Fruit fly (Drosophila melanogaster): Measurements from ENCODE around the gene CG31957.
A peak's percentile ranks its signal among the peaks of the same experiment; 100 is the strongest.

Gene CG31957

dm6 chr2L:3858118-3858517, 14.1 kb downstream of the CG31957 start:
- peak; percentile 47; the same call in 1 of the 3 replicates for TF ChIP-seq fd96Ca (GFP tag; IDR thresholded peaks at IDR 0.05)
- TF ChIP-seq Ets98B (GFP tag; IDR thresholded peaks at IDR 0.05): peak; percentile 74
- TF ChIP-seq Pif1B (GFP tag; optimal IDR thresholded peaks at IDR 0.05): peak; percentile 41
- no peak for TF ChIP-seq CG14655 (GFP tag; optimal IDR thresholded peaks at IDR 0.05)
- peak; percentile 37; the same call in 1 of the 2 replicates for TF ChIP-seq CG12605 (GFP tag; IDR thresholded peaks at IDR 0.05)
- TF ChIP-seq CG10348 (GFP tag; IDR thresholded peaks at IDR 0.05): no peak
- TF ChIP-seq CG15710 (tag; optimal IDR thresholded peaks at IDR 0.05): peak; percentile 38
- peak; percentile 42 for TF ChIP-seq CG8159 (tag; optimal IDR thresholded peaks at IDR 0.05)
- TF ChIP-seq CG32121 (GFP tag; IDR thresholded peaks at IDR 0.05): peak; percentile 63
- TF ChIP-seq Snoo (tag; optimal IDR thresholded peaks at IDR 0.05): peak; percentile 27
- TF ChIP-seq EcR (GFP tag; optimal IDR thresholded peaks at IDR 0.05): no peak
- no peak for TF ChIP-seq CG13204 (GFP tag; optimal IDR thresholded peaks at IDR 0.05)
- TF ChIP-seq CG8301 (tag; optimal IDR thresholded peaks at IDR 0.05): peak; percentile 69
- TF ChIP-seq D1 (tag; optimal IDR thresholded peaks at IDR 0.05): no peak
- TF ChIP-seq rn (GFP tag; IDR thresholded peaks at IDR 0.05): no peak
- no peak for TF ChIP-seq gl (tag; optimal IDR thresholded peaks at IDR 0.05)
- TF ChIP-seq CG4496 (GFP tag; IDR thresholded peaks at IDR 0.05): 0 out of 3 replicates have a peak, but pooled peaks have one; percentile 58
- peak; percentile 28 for TF ChIP-seq CG17806 (tag; optimal IDR thresholded peaks at IDR 0.05)
- TF ChIP-seq CG34367 (tag; optimal IDR thresholded peaks at IDR 0.05): peak; percentile 29
- TF ChIP-seq CG9948 (tag; optimal IDR thresholded peaks at IDR 0.05): peak; percentile 52
- TF ChIP-seq Pif1A (GFP tag; optimal IDR thresholded peaks at IDR 0.05): peak; percentile 46

dm6 chr2L:3856372-3856771, 15.9 kb downstream of the CG31957 start:
- TF ChIP-seq CG9948 (tag; optimal IDR thresholded peaks at IDR 0.05) (peak; percentile 28), Pif1B (GFP tag; optimal IDR thresholded peaks at IDR 0.05) (peak; percentile 22), CG14655 (GFP tag; optimal IDR thresholded peaks at IDR 0.05) (peak; percentile 27), CG17806 (tag; optimal IDR thresholded peaks at IDR 0.05) (peak; percentile 32), CG4496 (GFP tag; IDR thresholded peaks at IDR 0.05) (no peak), CG34367 (tag; optimal IDR thresholded peaks at IDR 0.05) (peak; percentile 23), Snoo (tag; optimal IDR thresholded peaks at IDR 0.05) (peak; percentile 35), D1 (tag; optimal IDR thresholded peaks at IDR 0.05) (no peak), CG15710 (tag; optimal IDR thresholded peaks at IDR 0.05) (peak; percentile 37), CG8159 (tag; optimal IDR thresholded peaks at IDR 0.05) (peak; percentile 49), EcR (GFP tag; optimal IDR thresholded peaks at IDR 0.05) (no peak), CG8301 (tag; optimal IDR thresholded peaks at IDR 0.05) (no peak), Pif1A (GFP tag; optimal IDR thresholded peaks at IDR 0.05) (peak; percentile 44)

- TF ChIP-seq CG32121 (GFP tag; IDR thresholded peaks at IDR 0.05): no peak
- peak; percentile 1 for TF ChIP-seq CG9948 (tag; optimal IDR thresholded peaks at IDR 0.05)
- peak; percentile 18 for TF ChIP-seq CG8159 (tag; optimal IDR thresholded peaks at IDR 0.05)
- TF ChIP-seq gl (tag; optimal IDR thresholded peaks at IDR 0.05): no peak
- no peak for TF ChIP-seq D1 (tag; optimal IDR thresholded peaks at IDR 0.05)
- TF ChIP-seq EcR (GFP tag; optimal IDR thresholded peaks at IDR 0.05): no peak
- TF ChIP-seq Ets98B (GFP tag; IDR thresholded peaks at IDR 0.05): no peak
- TF ChIP-seq fd96Ca (GFP tag; IDR thresholded peaks at IDR 0.05): no peak
- TF ChIP-seq CG17806 (tag; optimal IDR thresholded peaks at IDR 0.05): no peak
Measured at dm6 chr2L:3855528-3856189, 16.6 kb downstream of the CG31957 start.

- peak; percentile 35 for TF ChIP-seq CG14655 (GFP tag; optimal IDR thresholded peaks at IDR 0.05)
- TF ChIP-seq CG12605 (GFP tag; IDR thresholded peaks at IDR 0.05): no peak
- TF ChIP-seq CG4496 (GFP tag; IDR thresholded peaks at IDR 0.05): 0 out of 3 replicates have a peak, but pooled peaks have one; percentile 24
- no peak for TF ChIP-seq rn (GFP tag; IDR thresholded peaks at IDR 0.05)
- no peak for TF ChIP-seq Pif1A (GFP tag; optimal IDR thresholded peaks at IDR 0.05)
- peak; percentile 5 for TF ChIP-seq CG8301 (tag; optimal IDR thresholded peaks at IDR 0.05)
- peak; percentile 33; the same call in 1 of the 2 replicates for TF ChIP-seq Ets98B (GFP tag; IDR thresholded peaks at IDR 0.05)
- TF ChIP-seq CG13204 (GFP tag; optimal IDR thresholded peaks at IDR 0.05): no peak
- TF ChIP-seq CG8159 (tag; optimal IDR thresholded peaks at IDR 0.05): peak; percentile 31
- TF ChIP-seq CG17806 (tag; optimal IDR thresholded peaks at IDR 0.05): peak; percentile 17
- no peak for TF ChIP-seq CG10348 (GFP tag; IDR thresholded peaks at IDR 0.05)
- 0 out of 2 replicates have a peak, but pooled peaks have one; percentile 34 for TF ChIP-seq CG32121 (GFP tag; IDR thresholded peaks at IDR 0.05)
- TF ChIP-seq gl (tag; optimal IDR thresholded peaks at IDR 0.05): no peak
- TF ChIP-seq fd96Ca (GFP tag; IDR thresholded peaks at IDR 0.05): 0 out of 3 replicates have a peak, but pooled peaks have one; percentile 10
- no peak for TF ChIP-seq D1 (tag; optimal IDR thresholded peaks at IDR 0.05)
- peak; percentile 11 for TF ChIP-seq CG9948 (tag; optimal IDR thresholded peaks at IDR 0.05)
- peak; percentile 9 for TF ChIP-seq CG15710 (tag; optimal IDR thresholded peaks at IDR 0.05)
Measured at dm6 chr2L:3853507-3854030, 18.7 kb downstream of the CG31957 start.

- TF ChIP-seq CG14655 (GFP tag; optimal IDR thresholded peaks at IDR 0.05) (peak; percentile 2), CG32121 (GFP tag; IDR thresholded peaks at IDR 0.05) (no peak), CG13204 (GFP tag; optimal IDR thresholded peaks at IDR 0.05) (no peak), CG10348 (GFP tag; IDR thresholded peaks at IDR 0.05) (no peak), CG12605 (GFP tag; IDR thresholded peaks at IDR 0.05) (no peak), EcR (GFP tag; optimal IDR thresholded peaks at IDR 0.05) (no peak), CG8159 (tag; optimal IDR thresholded peaks at IDR 0.05) (peak; percentile 22), Snoo (tag; optimal IDR thresholded peaks at IDR 0.05) (no peak), CG17806 (tag; optimal IDR thresholded peaks at IDR 0.05) (peak; percentile 19), Pif1A (GFP tag; optimal IDR thresholded peaks at IDR 0.05) (no peak), Pif1B (GFP tag; optimal IDR thresholded peaks at IDR 0.05) (no peak), fd96Ca (GFP tag; IDR thresholded peaks at IDR 0.05) (no peak), CG8301 (tag; optimal IDR thresholded peaks at IDR 0.05) (no peak), rn (GFP tag; IDR thresholded peaks at IDR 0.05) (no peak), D1 (tag; optimal IDR thresholded peaks at IDR 0.05) (no peak), Ets98B (GFP tag; IDR thresholded peaks at IDR 0.05) (no peak), CG9948 (tag; optimal IDR thresholded peaks at IDR 0.05) (peak; percentile 18), CG4496 (GFP tag; IDR thresholded peaks at IDR 0.05) (no peak), CG34367 (tag; optimal IDR thresholded peaks at IDR 0.05) (peak; percentile 24), gl (tag; optimal IDR thresholded peaks at IDR 0.05) (no peak), CG15710 (tag; optimal IDR thresholded peaks at IDR 0.05) (peak; percentile 35)
Measured at dm6 chr2L:3852120-3852519, 20.1 kb downstream of the CG31957 start.

Measured in whole organism, pupa.